Worm (Caenorhabditis elegans) whole organism, late embryonic: ENCODE measurements around the gene ser-1.

Experiments used
- ama-1 ChIP-seq: fragments of 150-350 bp; optimal IDR thresholded peaks from 2 replicates; lab custom pipeline; 2014
- pha-4 ChIP-seq: fragments of 150-350 bp; optimal IDR thresholded peaks from 2 replicates; lab custom pipeline; 2018; ENCODE audit warnings: missing biosample characterization, missing genetic modification reagents, missing genetic modification characterization

ce11 chrX:16594931-16595330 is 15.4 kb downstream of the ser-1 start, which contains the start of gene cdh-9:
- no peak for TF ChIP-seq pha-4 (tag; lab: Kevin White, UChicago)
- no peak for TF ChIP-seq ama-1 (lab: Kevin White, UChicago)
